Fruit fly (Drosophila melanogaster) whole organism, prepupa: Measurements from ENCODE around the gene CrebA.

Experiments used
- Blimp-1 ChIP-seq: fragments of 200-800 bp; sonication (Bioruptor generic); optimal IDR thresholded peaks from 3 replicates; lab custom pipeline; 2017; ENCODE audit warnings: missing biosample characterization, missing genetic modification characterization, mild to moderate bottlenecking, moderate library complexity, missing genetic modification reagents
- CG11902 ChIP-seq: fragments of 200-800 bp; sonication (Bioruptor generic); optimal IDR thresholded peaks from 3 replicates; lab custom pipeline; 2016; ENCODE audit warnings: missing biosample characterization, missing genetic modification characterization
- CG16779 ChIP-seq: fragments of 200-800 bp; sonication (Bioruptor generic); optimal IDR thresholded peaks from 3 replicates; lab custom pipeline; 2017; ENCODE audit warnings: missing biosample characterization, mild to moderate bottlenecking, missing genetic modification characterization
- CG3919 ChIP-seq: fragments of 200-800 bp; sonication (Bioruptor generic); optimal IDR thresholded peaks from 3 replicates; lab custom pipeline; 2016; ENCODE audit warnings: missing biosample characterization, missing genetic modification characterization
- CG6163 ChIP-seq: fragments of 200-800 bp; sonication (Bioruptor generic); IDR thresholded peaks from 3 replicates; pipeline ENCODE4 v1.3.6; 2022; ENCODE audit warnings: missing biosample characterization, missing genetic modification characterization
- Ets21C ChIP-seq: fragments of 200-800 bp; sonication (Bioruptor generic); optimal IDR thresholded peaks from 3 replicates; lab custom pipeline; 2016; ENCODE audit warnings: missing biosample characterization, missing genetic modification characterization
- Smox ChIP-seq: fragments of 200-800 bp; sonication (Bioruptor generic); optimal IDR thresholded peaks from 3 replicates; lab custom pipeline; 2016; ENCODE audit warnings: missing biosample characterization, missing genetic modification characterization
- Sox102F ChIP-seq: fragments of 200-800 bp; sonication (Bioruptor generic); optimal IDR thresholded peaks from 2 replicates; lab custom pipeline; 2016; ENCODE audit warnings: missing biosample characterization, mild to moderate bottlenecking, missing genetic modification characterization
- Sox15 ChIP-seq: fragments of 200-800 bp; sonication (Bioruptor generic); optimal IDR thresholded peaks from 3 replicates; lab custom pipeline; 2016; ENCODE audit warnings: missing biosample characterization, missing genetic modification characterization
- acj6 ChIP-seq: fragments of 200-800 bp; sonication (Bioruptor generic); optimal IDR thresholded peaks from 3 replicates; lab custom pipeline; 2016; ENCODE audit warnings: missing biosample characterization, missing genetic modification characterization
- eg ChIP-seq: fragments of 200-800 bp; sonication (Bioruptor generic); IDR thresholded peaks from 3 replicates; pipeline ENCODE4 v1.3.6; 2022; ENCODE audit warnings: missing biosample characterization, missing genetic modification characterization
- ss ChIP-seq, 2 experiments: fragments of 200-800 bp; sonication (Bioruptor generic); optimal IDR thresholded peaks; 2 replicates in 1 of 2; 3 replicates in 1 of 2; lab custom pipeline; 2017 to 2018; ENCODE audit warnings: mild to moderate bottlenecking in 2 of 2, missing biosample characterization in 2 of 2, missing genetic modification characterization in 2 of 2, moderate library complexity in 1 of 2

dm6 chr3L:15511688-15512250 lies 23.4 kb upstream of the CrebA start:
- TF ChIP-seq CG16779 (tag; lab: Kevin White, UChicago) (peak; percentile 13), Blimp-1 (GFP tag; lab: Kevin White, UChicago) (peak; percentile 78), ss (GFP tag; optimal IDR thresholded peaks at IDR 0.05; lab: Kevin White, UChicago) (peak; percentile 39 to 44), CG6163 (GFP tag; lab: Robert Waterston, UW) (no peak), eg (GFP tag; lab: Robert Waterston, UW) (no peak), CG11902 (GFP tag; lab: Kevin White, UChicago) (no peak), Sox15 (GFP tag; lab: Kevin White, UChicago) (no peak), Smox (GFP tag; lab: Kevin White, UChicago) (no peak), Ets21C (no peak), Sox102F (GFP tag; lab: Kevin White, UChicago) (peak; percentile 37), acj6 (GFP tag; lab: Kevin White, UChicago) (no peak), CG3919 (GFP tag; lab: Kevin White, UChicago) (no peak)
